Worm (Caenorhabditis elegans) whole organism, L4/young adult: ENCODE measurements around the gene C08B6.18.

ENCODE experiments used
- W03F9.2 ChIP-seq: fragments of 150-350 bp; optimal IDR thresholded peaks from 2 replicates; lab custom pipeline; 2014; ENCODE audit warnings: missing biosample characterization, missing genetic modification characterization
- him-1 ChIP-seq: sonication (generic microtip); optimal IDR thresholded peaks from 2 replicates; lab custom pipeline; 2016; ENCODE audit warnings: missing genotype, missing genetic modification reagents, missing genetic modification characterization, missing compliant biosample characterization

ce11 chrV:10122670-10123069 is 11.3 kb downstream of the C08B6.18 start, which contains the start of gene srxa-19:
- TF ChIP-seq W03F9.2 (no peak), him-1 (tag; lab: Kevin White, UChicago) (no peak)
